Worm (Caenorhabditis elegans): Measurements from ENCODE around the gene twk-48.

The twk-48 gene

DNA sequence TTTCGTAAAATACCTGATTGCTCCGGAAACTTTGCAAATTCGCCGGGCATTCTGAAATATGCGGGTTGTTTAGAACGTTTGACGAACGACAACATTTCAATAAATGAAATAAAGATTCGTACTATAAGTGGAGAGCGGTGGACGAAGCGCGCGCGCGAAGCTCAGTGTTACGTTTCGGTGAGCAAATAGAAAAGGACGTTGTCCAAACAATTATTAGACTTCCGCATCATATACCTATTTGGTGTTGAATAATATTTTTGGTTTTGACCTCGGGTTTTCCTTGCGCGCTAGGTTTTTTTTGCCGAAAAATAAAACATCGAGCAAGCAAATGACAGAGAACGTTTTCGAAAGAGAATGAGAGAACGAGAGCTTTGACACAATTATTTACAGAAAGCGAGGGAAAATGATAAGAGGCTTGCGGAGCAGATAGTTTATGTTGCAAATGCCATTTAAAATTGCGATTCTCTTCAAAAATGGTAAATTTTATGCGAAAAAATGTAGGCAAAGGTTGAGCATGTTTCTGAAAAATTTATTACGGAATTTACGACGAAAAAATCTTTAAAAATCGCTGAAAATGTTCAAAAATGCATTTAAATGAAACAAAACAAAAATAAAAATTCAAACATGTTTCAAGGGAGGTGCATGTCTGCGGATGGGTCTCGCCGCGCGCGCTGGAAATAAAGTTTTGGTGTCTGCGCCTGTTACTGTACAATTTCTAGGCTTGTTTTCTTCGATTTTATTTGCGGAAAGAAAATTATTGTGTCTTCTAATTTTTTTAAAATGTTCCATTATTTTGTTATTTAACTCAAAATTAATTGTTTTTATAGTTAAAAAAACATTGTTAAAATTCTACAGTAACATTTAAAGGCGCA, 50.3 kb downstream of the twk-48 start, which contains the start of the genes cyld-1 and F40F12.9:
TSS of gene cyld-1 (minus strand) at position 51 of the 872 bp plus-strand sequence.
TSS of gene F40F12.9 (plus strand) at position 721 of the 872 bp plus-strand sequence.
- TF ChIP-seq ceh-43 (GFP tag; optimal IDR thresholded peaks at IDR 0.05) (no peak), hlh-1 (tag; optimal IDR thresholded peaks at IDR 0.05) (no peak), drap-1 (GFP tag; optimal IDR thresholded peaks at IDR 0.05) (no peak), tbx-8 (GFP tag; optimal IDR thresholded peaks at IDR 0.05) (no peak), mep-1 (tag; optimal IDR thresholded peaks at IDR 0.05) (no peak), blmp-1 (tag; optimal IDR thresholded peaks at IDR 0.05) (no peak), pha-4 (tag; optimal IDR thresholded peaks at IDR 0.05) (no peak), ztf-11 (tag; optimal IDR thresholded peaks at IDR 0.05) (no peak), nhr-28 (tag; optimal IDR thresholded peaks at IDR 0.05) (no peak), nhr-12 (tag; optimal IDR thresholded peaks at IDR 0.05) (no peak), flh-1 (GFP tag; optimal IDR thresholded peaks at IDR 0.05) (no peak)

DNA sequence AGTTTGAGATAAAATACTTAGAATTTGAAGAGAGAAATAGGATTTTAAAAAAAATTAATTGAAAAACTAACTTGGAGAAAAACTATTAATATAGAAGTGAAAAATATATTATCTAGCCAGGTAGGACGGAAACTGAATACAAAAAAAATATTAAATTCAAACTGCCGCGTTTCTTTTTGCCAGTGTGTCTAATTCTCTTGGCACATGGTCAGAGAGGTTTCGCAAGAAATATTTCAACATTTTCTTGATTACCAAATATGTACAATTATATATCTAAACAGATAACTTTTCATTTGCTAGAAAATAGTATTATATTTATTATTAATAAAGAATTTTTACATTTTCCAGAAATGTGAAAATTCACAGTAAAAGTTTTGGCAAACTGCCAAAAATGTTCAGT, 52.0 kb downstream of the twk-48 start:
- TF ChIP-seq blmp-1 (tag; optimal IDR thresholded peaks at IDR 0.05) = no peak
- TF ChIP-seq unc-62 (GFP tag; optimal IDR thresholded peaks at IDR 0.05) = no peak
- no peak for TF ChIP-seq snpc-4 (tag; optimal IDR thresholded peaks at IDR 0.05)
- no peak for TF ChIP-seq ceh-43 (GFP tag; optimal IDR thresholded peaks at IDR 0.05)
- no peak for TF ChIP-seq lin-13 (tag; optimal IDR thresholded peaks at IDR 0.05)
- no peak for TF ChIP-seq tbx-8 (GFP tag; optimal IDR thresholded peaks at IDR 0.05)
- TF ChIP-seq sem-2 (GFP tag; optimal IDR thresholded peaks at IDR 0.05) = no peak
- no peak for TF ChIP-seq bed-3 (GFP tag; optimal IDR thresholded peaks at IDR 0.05)
- no peak for TF ChIP-seq ztf-11 (tag; optimal IDR thresholded peaks at IDR 0.05)
- no peak for TF ChIP-seq ham-2 (GFP tag; optimal IDR thresholded peaks at IDR 0.05)
- TF ChIP-seq nhr-237 (tag; optimal IDR thresholded peaks at IDR 0.05) = no peak
- no peak for TF ChIP-seq ceh-83 (GFP tag; optimal IDR thresholded peaks at IDR 0.05)
- no peak for TF ChIP-seq sptf-1 (tag; optimal IDR thresholded peaks at IDR 0.05)
- TF ChIP-seq ces-1 (GFP tag; optimal IDR thresholded peaks at IDR 0.05) = no peak
- TF ChIP-seq unc-39 (tag; optimal IDR thresholded peaks at IDR 0.05) = no peak
- no peak for TF ChIP-seq cnd-1 (tag; optimal IDR thresholded peaks at IDR 0.05)
- TF ChIP-seq lsy-2 (tag; optimal IDR thresholded peaks at IDR 0.05) = no peak
- no peak for TF ChIP-seq ceh-39 (tag; optimal IDR thresholded peaks at IDR 0.05)
- no peak for TF ChIP-seq nhr-2 (tag; optimal IDR thresholded peaks at IDR 0.05)
